Fruit fly (Drosophila melanogaster) whole organism, prepupa: ENCODE results near the gene sra.

Experiments
- CG11762 ChIP-seq: fragments of 200-800 bp; sonication (Bioruptor generic); optimal IDR thresholded peaks from 3 replicates; lab custom pipeline; 2016; ENCODE audit warnings: missing biosample characterization, missing genetic modification characterization; ENCODE audit not compliant: insufficient read depth
- CG1621 ChIP-seq: fragments of 200-800 bp; sonication (Bioruptor generic); optimal IDR thresholded peaks from 3 replicates; lab custom pipeline; 2018; ENCODE audit warnings: missing biosample characterization, mild to moderate bottlenecking, missing genetic modification characterization
- CG3032 ChIP-seq: fragments of 200-800 bp; optimal IDR thresholded peaks from 2 replicates; lab custom pipeline; 2019; ENCODE audit warnings: missing biosample characterization, mild to moderate bottlenecking, missing genetic modification characterization, moderate library complexity
- CG8632 ChIP-seq: fragments of 200-800 bp; sonication (Bioruptor generic); optimal IDR thresholded peaks from 3 replicates; lab custom pipeline; 2016; ENCODE audit warnings: missing biosample characterization, missing genetic modification characterization
- Hr39 ChIP-seq: fragments of 200-800 bp; sonication (Bioruptor generic); optimal IDR thresholded peaks from 2 replicates; lab custom pipeline; 2016; ENCODE audit warnings: missing biosample characterization, missing genetic modification characterization
- Sox102F ChIP-seq: fragments of 200-800 bp; sonication (Bioruptor generic); optimal IDR thresholded peaks from 2 replicates; lab custom pipeline; 2016; ENCODE audit warnings: missing biosample characterization, mild to moderate bottlenecking, missing genetic modification characterization
- net ChIP-seq: fragments of 200-800 bp; sonication (Bioruptor generic); optimal IDR thresholded peaks from 3 replicates; lab custom pipeline; 2016; ENCODE audit warnings: missing biosample characterization, missing genetic modification characterization
- svp ChIP-seq: fragments of 200-800 bp; sonication (Bioruptor generic); peaks from one replicate; lab custom pipeline; 2016; ENCODE audit warnings: missing biosample characterization, missing genetic modification characterization

DNA sequence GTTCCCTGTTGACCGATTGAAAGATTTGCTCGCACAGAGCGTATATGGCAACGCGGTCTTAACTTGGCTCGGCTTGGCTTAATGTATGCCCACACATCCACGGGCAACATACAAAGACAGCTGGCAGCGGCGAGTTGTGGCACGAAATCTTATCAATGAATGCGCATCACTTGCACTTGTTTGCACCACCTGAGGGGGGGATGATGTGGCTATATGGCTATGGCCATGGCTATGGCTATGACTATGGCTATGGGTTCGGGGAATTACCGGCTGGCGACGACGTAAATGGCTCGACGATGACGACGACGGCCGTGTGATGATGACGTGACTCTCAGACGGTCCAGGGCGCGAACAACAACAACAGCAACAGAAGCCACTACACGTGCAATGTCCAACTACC lies 60.2 kb downstream of the sra start:
- TF ChIP-seq CG11762 (GFP tag; lab: Kevin White, UChicago) (no peak), CG8632 (GFP tag; lab: Kevin White, UChicago) (no peak), CG3032 (tag; lab: Kevin White, UChicago) (no peak), Hr39 (GFP tag; lab: Kevin White, UChicago) (no peak), svp (GFP tag; lab: Kevin White, UChicago) (no peak), Sox102F (GFP tag; lab: Kevin White, UChicago) (no peak), net (no peak), CG1621 (no peak)
